Worm (Caenorhabditis elegans) whole organism, L1 larva: ENCODE measurements around the gene T10B5.7.

Source experiments
- Y116A8C.19 ChIP-seq: sonication (generic microtip); optimal IDR thresholded peaks from 2 replicates; lab custom pipeline; 2016; ENCODE audit warnings: missing compliant biosample characterization, missing genetic modification characterization, borderline replicate concordance
- aha-1 ChIP-seq: fragments of 150-350 bp; optimal IDR thresholded peaks from 2 replicates; lab custom pipeline; 2014; ENCODE audit warnings: missing biosample characterization, missing genetic modification characterization
- ces-1 ChIP-seq: fragments of 150-350 bp; optimal IDR thresholded peaks from 2 replicates; lab custom pipeline; 2014; ENCODE audit warnings: missing biosample characterization, missing genetic modification reagents, missing genetic modification characterization
- dsc-1 ChIP-seq: sonication (generic microtip); optimal IDR thresholded peaks from 2 replicates; lab custom pipeline; 2016; ENCODE audit warnings: mild to moderate bottlenecking, missing genetic modification characterization, missing compliant biosample characterization
- lin-15B ChIP-seq: fragments of 150-350 bp; sonication (generic microtip); optimal IDR thresholded peaks from 3 replicates; lab custom pipeline; 2014; ENCODE audit warnings: missing biosample characterization, missing genetic modification characterization
- mab-9 ChIP-seq: fragments of 200-800 bp; sonication (Bioruptor generic); IDR thresholded peaks from 2 replicates; pipeline ENCODE4 v1.3.6; 2022; ENCODE audit warnings: missing genetic modification reagents, missing genetic modification characterization, missing compliant biosample characterization
- nhr-47 ChIP-seq: sonication (generic microtip); optimal IDR thresholded peaks from 2 replicates; lab custom pipeline; 2016; ENCODE audit warnings: mild to moderate bottlenecking, missing genetic modification characterization, moderate library complexity, missing compliant biosample characterization
- nhr-90 ChIP-seq: sonication (generic microtip); optimal IDR thresholded peaks from 2 replicates; lab custom pipeline; 2016; ENCODE audit warnings: mild to moderate bottlenecking, missing genetic modification characterization, missing compliant biosample characterization; ENCODE audit not compliant: poor library complexity
- skn-1 ChIP-seq: fragments of 150-350 bp; optimal IDR thresholded peaks from 2 replicates; lab custom pipeline; 2014; ENCODE audit warnings: missing biosample characterization, missing genetic modification characterization
- sptf-1 ChIP-seq: fragments of 150-350 bp; optimal IDR thresholded peaks from 2 replicates; lab custom pipeline; 2014; ENCODE audit warnings: missing biosample characterization, missing genetic modification characterization

- TF ChIP-seq dsc-1 (no peak), sptf-1 (no peak), ces-1 (GFP tag; lab: Kevin White, UChicago) (no peak), mab-9 (no peak), nhr-90 (tag; lab: Kevin White, UChicago) (no peak), lin-15B (no peak), nhr-47 (tag; lab: Kevin White, UChicago) (no peak), Y116A8C.19 (tag; lab: Kevin White, UChicago) (no peak), aha-1 (tag; lab: Kevin White, UChicago) (no peak), skn-1 (tag; lab: Kevin White, UChicago) (no peak)
These were observed 24.5 kb downstream of the T10B5.7 start for ce11 chrV:1870515-1870940.
